Worm (Caenorhabditis elegans) whole organism, L4/young adult: ENCODE data around the gene paqr-1.

ENCODE experiments used
- dao-5 ChIP-seq: sonication (generic microtip); optimal IDR thresholded peaks from 2 replicates; lab custom pipeline; 2016; ENCODE audit warnings: missing genotype, missing genetic modification characterization, moderate library complexity, missing compliant biosample characterization
- him-1 ChIP-seq: sonication (generic microtip); optimal IDR thresholded peaks from 2 replicates; lab custom pipeline; 2016; ENCODE audit warnings: missing genotype, missing genetic modification reagents, missing genetic modification characterization, missing compliant biosample characterization

ce11 chrIV:6502725-6503124 lies 52.5 kb downstream of the paqr-1 start:
- no peak for TF ChIP-seq him-1 (tag; lab: Kevin White, UChicago)
- TF ChIP-seq dao-5 (tag; lab: Kevin White, UChicago), result no peak
